Fruit fly (Drosophila melanogaster) whole organism, prepupa: Measurements from ENCODE around the gene mab-21.

ENCODE experiments used
- CG32006 ChIP-seq: fragments of 200-800 bp; sonication (Bioruptor generic); optimal IDR thresholded peaks from 3 replicates; lab custom pipeline; 2017; ENCODE audit warnings: missing biosample characterization, mild to moderate bottlenecking, missing genetic modification characterization
- CG3919 ChIP-seq: fragments of 200-800 bp; sonication (Bioruptor generic); optimal IDR thresholded peaks from 3 replicates; lab custom pipeline; 2016; ENCODE audit warnings: missing biosample characterization, missing genetic modification characterization
- CG4318 ChIP-seq: fragments of 200-800 bp; sonication (Bioruptor generic); optimal IDR thresholded peaks from 3 replicates; lab custom pipeline; 2017; ENCODE audit warnings: missing biosample characterization, mild to moderate bottlenecking, missing genetic modification characterization
- CG6163 ChIP-seq: fragments of 200-800 bp; sonication (Bioruptor generic); IDR thresholded peaks from 3 replicates; pipeline ENCODE4 v1.3.6; 2022; ENCODE audit warnings: missing biosample characterization, missing genetic modification characterization
- CG7368 ChIP-seq: fragments of 200-800 bp; sonication (Bioruptor generic); optimal IDR thresholded peaks from 3 replicates; lab custom pipeline; 2016; ENCODE audit warnings: missing biosample characterization, missing genetic modification characterization
- CG8119 ChIP-seq: fragments of 200-800 bp; sonication (Bioruptor generic); IDR thresholded peaks from 3 replicates; pipeline ENCODE4 v1.3.6; 2022; ENCODE audit warnings: missing biosample characterization, missing genetic modification characterization
- CG8632 ChIP-seq: fragments of 200-800 bp; sonication (Bioruptor generic); optimal IDR thresholded peaks from 3 replicates; lab custom pipeline; 2016; ENCODE audit warnings: missing biosample characterization, missing genetic modification characterization
- CG9139 ChIP-seq: fragments of 200-800 bp; sonication (Bioruptor generic); optimal IDR thresholded peaks from 3 replicates; lab custom pipeline; 2017; ENCODE audit warnings: missing biosample characterization, mild to moderate bottlenecking, missing genetic modification characterization
- Eip78C ChIP-seq: fragments of 200-800 bp; sonication (Bioruptor generic); peaks from one replicate; lab custom pipeline; 2016; ENCODE audit warnings: missing biosample characterization, missing genetic modification characterization
- Ets21C ChIP-seq: fragments of 200-800 bp; sonication (Bioruptor generic); optimal IDR thresholded peaks from 3 replicates; lab custom pipeline; 2016; ENCODE audit warnings: missing biosample characterization, missing genetic modification characterization
- Gug ChIP-seq: fragments of 200-800 bp; sonication (Bioruptor generic); IDR thresholded peaks from 2 replicates; pipeline ENCODE4 v1.3.6; 2022; ENCODE audit warnings: missing biosample characterization, missing genetic modification characterization
- Hr38 ChIP-seq: sonication (Bioruptor generic); optimal IDR thresholded peaks from 2 replicates; lab custom pipeline; 2016; ENCODE audit warnings: missing biosample characterization, missing genetic modification characterization
- Hr39 ChIP-seq: fragments of 200-800 bp; sonication (Bioruptor generic); optimal IDR thresholded peaks from 2 replicates; lab custom pipeline; 2016; ENCODE audit warnings: missing biosample characterization, missing genetic modification characterization
- OdsH ChIP-seq: fragments of 200-800 bp; sonication (Bioruptor generic); optimal IDR thresholded peaks from 3 replicates; lab custom pipeline; 2016; ENCODE audit warnings: missing biosample characterization, missing genetic modification characterization
- dsx ChIP-seq: fragments of 200-800 bp; optimal IDR thresholded peaks from 3 replicates; lab custom pipeline; 2019; ENCODE audit warnings: missing biosample characterization, mild to moderate bottlenecking, missing genetic modification characterization, moderate library complexity; ENCODE audit not compliant: poor library complexity, severe bottlenecking
- eg ChIP-seq: fragments of 200-800 bp; sonication (Bioruptor generic); IDR thresholded peaks from 3 replicates; pipeline ENCODE4 v1.3.6; 2022; ENCODE audit warnings: missing biosample characterization, missing genetic modification characterization
- fkh ChIP-seq: fragments of 200-800 bp; sonication (Bioruptor generic); optimal IDR thresholded peaks from 3 replicates; lab custom pipeline; 2017; ENCODE audit warnings: missing biosample characterization, mild to moderate bottlenecking, missing genetic modification characterization, moderate library complexity
- net ChIP-seq: fragments of 200-800 bp; sonication (Bioruptor generic); optimal IDR thresholded peaks from 3 replicates; lab custom pipeline; 2016; ENCODE audit warnings: missing biosample characterization, missing genetic modification characterization
- pdm3 ChIP-seq: fragments of 200-800 bp; sonication (Bioruptor generic); optimal IDR thresholded peaks from 3 replicates; lab custom pipeline; 2016; ENCODE audit warnings: missing biosample characterization, missing genetic modification characterization

mab-21 gene

DNA sequence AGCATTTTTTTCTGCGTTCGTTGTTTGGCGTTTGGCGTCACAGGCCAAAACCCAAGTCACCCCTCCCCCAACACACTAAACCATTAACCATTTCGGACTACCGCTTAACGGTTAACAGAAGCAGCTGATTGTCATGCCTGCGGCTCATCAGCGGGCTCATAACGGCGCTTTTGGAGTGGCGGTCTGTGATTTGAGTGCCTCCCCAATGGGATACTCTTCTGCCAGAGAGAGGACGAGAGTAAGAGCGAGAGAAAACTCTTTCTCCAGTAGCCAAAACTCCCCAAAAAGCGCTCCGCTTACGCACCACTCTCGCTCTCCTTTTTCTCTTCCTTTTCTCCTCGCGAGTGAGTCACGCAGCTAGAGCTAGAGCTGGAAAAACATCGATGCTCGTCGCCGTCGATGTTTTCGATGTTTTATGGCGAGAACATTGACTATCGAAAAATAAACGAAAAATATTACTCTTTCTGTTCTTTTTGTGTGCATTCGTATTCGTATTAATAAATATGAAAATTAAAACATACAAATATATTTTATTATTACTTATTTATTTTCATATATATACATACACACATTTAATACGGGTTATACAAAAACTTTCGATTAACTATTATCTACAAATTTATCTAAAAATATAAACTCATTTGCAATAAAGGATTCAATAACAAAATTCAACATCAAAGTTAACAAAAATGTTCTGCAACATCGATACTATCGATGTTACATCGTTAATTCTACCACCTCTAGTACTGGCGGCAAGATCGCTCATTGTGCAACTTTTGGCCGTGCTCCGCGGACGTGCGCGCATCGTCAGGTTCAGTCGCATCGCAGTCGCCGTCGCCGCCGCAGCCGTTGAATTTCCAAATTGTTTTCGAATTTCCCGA, 47.2 kb downstream of the mab-21 start, which contains the start of gene Grip (continued):
- no peak for TF ChIP-seq fkh (GFP tag; lab: Kevin White, UChicago)
- 0 out of 3 replicates have a peak, but pooled peaks have one; percentile 9 for TF ChIP-seq CG6163 (GFP tag; lab: Robert Waterston, UW)
- no peak for TF ChIP-seq CG9139 (GFP tag; lab: Kevin White, UChicago)
- 0 out of 3 replicates have a peak, but pooled peaks have one; percentile 21 for TF ChIP-seq eg (GFP tag; lab: Robert Waterston, UW)
- no peak for TF ChIP-seq Ets21C
- peak; percentile 20 for TF ChIP-seq CG3919 (GFP tag; lab: Kevin White, UChicago)
- TF ChIP-seq Gug (GFP tag; lab: Robert Waterston, UW), result no peak
- TF ChIP-seq CG8119 (GFP tag; lab: Robert Waterston, UW), result no peak
- TF ChIP-seq OdsH (GFP tag; lab: Kevin White, UChicago), result peak; percentile 7
- TF ChIP-seq Hr39 (GFP tag; lab: Kevin White, UChicago), result no peak
- peak; percentile 17 for TF ChIP-seq dsx (GFP tag; lab: Kevin White, UChicago)
- TF ChIP-seq CG7368 (GFP tag; lab: Kevin White, UChicago), result no peak
- no peak for TF ChIP-seq CG4318 (GFP tag; lab: Kevin White, UChicago)
- TF ChIP-seq Hr38 (GFP tag; lab: Kevin White, UChicago), result no peak
- TF ChIP-seq CG32006 (GFP tag; lab: Kevin White, UChicago), result peak; percentile 52
- peak; percentile 7 for TF ChIP-seq net (GFP tag; lab: Kevin White, UChicago)
- TF ChIP-seq pdm3 (GFP tag; lab: Kevin White, UChicago), result peak; percentile 29

DNA sequence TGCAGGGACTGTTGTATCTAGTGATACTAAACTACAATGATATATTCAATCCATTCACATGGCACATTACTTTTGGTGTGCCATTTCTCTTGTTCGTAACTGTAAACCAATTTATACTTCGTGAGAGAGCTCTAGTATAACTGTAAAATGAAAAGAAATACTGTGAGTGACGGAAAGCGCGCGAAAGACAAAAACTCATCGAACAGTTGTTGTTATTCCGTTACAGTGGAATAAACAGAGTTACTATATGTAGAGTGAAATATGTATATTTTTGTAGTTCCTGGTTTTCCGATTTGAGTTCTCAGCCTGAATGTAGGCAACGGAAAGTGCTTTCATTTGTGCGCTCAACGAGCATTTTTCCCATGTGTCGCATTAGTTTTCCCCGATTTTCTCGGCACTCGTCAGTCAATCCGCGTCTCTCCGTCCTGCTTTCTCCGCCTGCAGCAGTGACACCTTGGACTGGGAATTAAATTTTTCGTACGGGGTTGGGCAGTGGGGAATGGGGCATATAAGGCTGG, 48.8 kb downstream of the mab-21 start:
- TF ChIP-seq CG8632 (no peak), Eip78C (peak; percentile 11)
